Fruit fly (Drosophila melanogaster): ENCODE results near the gene CG7376.

The CG7376 gene

DNA sequence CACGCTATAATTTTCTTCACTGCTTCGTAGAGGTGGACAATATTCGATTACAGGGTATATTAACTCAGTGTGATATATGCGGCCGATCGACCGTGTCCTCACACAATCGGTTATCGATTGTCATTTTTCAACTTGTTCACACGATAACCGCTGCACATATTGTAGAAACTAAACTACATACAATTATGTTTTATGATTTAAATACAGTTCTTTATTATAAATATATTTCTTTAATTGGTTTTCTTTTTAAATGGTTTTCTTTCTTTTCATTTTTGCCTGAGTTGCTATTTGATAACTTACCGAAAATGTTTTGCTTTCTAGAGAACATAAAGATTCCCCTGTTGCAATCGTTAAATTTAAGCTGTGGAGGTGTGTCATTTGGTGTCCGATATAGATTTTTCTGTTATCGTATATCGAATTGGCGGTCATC is at the start of gene CG7376, which contains the start of gene fmt:
TSS of gene CG7376 (plus strand) at position 423 of the 430 bp plus-strand sequence.
TSS of gene fmt (minus strand) at position 55 of the 430 bp plus-strand sequence.
- TF ChIP-seq psq (optimal IDR thresholded peaks at IDR 0.05) (no peak), h (optimal IDR thresholded peaks at IDR 0.05) (no peak), Myc (optimal IDR thresholded peaks at IDR 0.05) (no peak), insv (optimal IDR thresholded peaks at IDR 0.05) (no peak), Sin3A (optimal IDR thresholded peaks at IDR 0.05) (no peak), ttk (optimal IDR thresholded peaks at IDR 0.05) (no peak)

- no peak for TF ChIP-seq Sin3A (optimal IDR thresholded peaks at IDR 0.05)
- TF ChIP-seq psq (optimal IDR thresholded peaks at IDR 0.05) = no peak
- TF ChIP-seq ttk (optimal IDR thresholded peaks at IDR 0.05) = no peak
- TF ChIP-seq insv (optimal IDR thresholded peaks at IDR 0.05) = no peak
- TF ChIP-seq h (optimal IDR thresholded peaks at IDR 0.05) = no peak
- no peak for TF ChIP-seq Myc (optimal IDR thresholded peaks at IDR 0.05)
Observed at dm6 chr3L:6124616-6125408, 49.2 kb upstream of the CG7376 start.

dm6 chr3L:6125409-6125689 is 48.7 kb upstream of the CG7376 start:
- TF ChIP-seq Myc (optimal IDR thresholded peaks at IDR 0.05) = no peak
- no peak for TF ChIP-seq Sin3A (optimal IDR thresholded peaks at IDR 0.05)

DNA sequence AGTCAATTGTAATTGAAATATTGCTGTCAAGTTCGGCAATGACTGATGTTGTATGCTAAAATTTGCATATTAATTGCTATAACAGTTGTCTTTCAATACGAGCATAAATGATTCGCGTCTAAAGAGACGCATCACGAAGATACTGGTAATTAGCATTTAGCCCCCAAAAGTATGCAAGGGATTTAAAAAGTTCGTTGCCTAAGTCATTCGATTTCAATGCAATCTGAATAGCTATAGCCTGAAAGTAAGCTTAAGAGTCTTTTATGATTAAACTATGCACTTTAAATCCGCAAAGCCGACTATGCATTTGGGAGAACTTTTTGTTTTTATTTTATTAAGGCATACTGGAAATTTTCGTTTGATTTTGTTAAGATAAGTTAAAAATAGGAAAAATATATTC is 44.5 kb upstream of the CG7376 start:
- no peak for TF ChIP-seq ttk (optimal IDR thresholded peaks at IDR 0.05)
- no peak for TF ChIP-seq psq (optimal IDR thresholded peaks at IDR 0.05)
- TF ChIP-seq Myc (optimal IDR thresholded peaks at IDR 0.05) = no peak
- TF ChIP-seq insv (optimal IDR thresholded peaks at IDR 0.05) = no peak
- TF ChIP-seq Sin3A (optimal IDR thresholded peaks at IDR 0.05) = no peak
- TF ChIP-seq h (optimal IDR thresholded peaks at IDR 0.05) = no peak

- TF ChIP-seq h (optimal IDR thresholded peaks at IDR 0.05) (no peak), Myc (optimal IDR thresholded peaks at IDR 0.05) (no peak), ttk (optimal IDR thresholded peaks at IDR 0.05) (no peak), Sin3A (optimal IDR thresholded peaks at IDR 0.05) (no peak), insv (optimal IDR thresholded peaks at IDR 0.05) (no peak), psq (optimal IDR thresholded peaks at IDR 0.05) (no peak)
Observed at dm6 chr3L:6130944-6131343, 43.1 kb upstream of the CG7376 start, which contains the start of gene Lcp65Ag3. Gene Lcp65Ag3, minus strand, starts transcription at chr3L:6130989.

DNA sequence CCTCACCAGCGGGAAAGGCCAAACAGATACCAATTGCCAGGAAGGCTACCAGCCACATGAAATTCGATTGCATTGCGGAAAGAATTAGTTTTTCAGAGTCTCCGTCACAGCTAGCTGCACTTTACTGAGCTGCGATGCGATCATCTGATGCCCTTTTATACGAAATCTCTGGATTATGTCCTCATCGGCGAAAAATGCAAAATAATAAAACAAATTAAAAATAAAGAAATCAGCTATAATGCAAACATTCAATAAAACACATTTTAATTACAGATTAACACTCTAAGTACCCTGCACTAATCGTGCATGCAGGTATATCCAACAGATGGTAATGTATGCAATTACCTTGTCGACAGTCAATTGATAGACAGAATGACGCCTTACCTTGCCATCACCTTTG is 42.0 kb upstream of the CG7376 start, which contains the start of gene Cpr65Au:
TSS of gene Cpr65Au (minus strand) at position 101 of the 400 bp plus-strand sequence.
- TF ChIP-seq Sin3A (optimal IDR thresholded peaks at IDR 0.05) (no peak), psq (optimal IDR thresholded peaks at IDR 0.05) (no peak), insv (optimal IDR thresholded peaks at IDR 0.05) (no peak), Myc (optimal IDR thresholded peaks at IDR 0.05) (no peak), ttk (optimal IDR thresholded peaks at IDR 0.05) (no peak), h (optimal IDR thresholded peaks at IDR 0.05) (no peak)

DNA sequence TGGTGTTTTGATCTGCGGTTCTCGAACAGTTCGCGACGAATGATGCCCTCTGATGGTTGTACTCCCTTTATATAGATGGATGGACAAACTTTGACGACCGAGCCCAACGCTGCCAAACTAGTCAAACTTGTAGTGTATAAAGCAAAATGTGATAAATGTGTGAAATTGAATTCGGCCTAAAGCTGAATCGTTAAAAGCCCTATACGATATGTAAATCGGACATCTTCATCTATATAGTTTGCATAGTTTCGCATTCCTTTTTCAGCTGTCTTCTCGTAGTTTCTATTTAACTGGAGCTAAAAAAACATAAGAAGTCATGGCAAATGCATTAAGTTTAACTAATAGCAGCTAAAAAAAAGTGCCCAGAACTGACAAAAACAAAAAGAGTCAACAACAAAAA is 40.5 kb upstream of the CG7376 start, which contains the start of gene Lcp65Ag2:
TSS of gene Lcp65Ag2 (minus strand) at position 48 of the 400 bp plus-strand sequence.
- TF ChIP-seq psq (optimal IDR thresholded peaks at IDR 0.05) (no peak), Myc (optimal IDR thresholded peaks at IDR 0.05) (no peak), h (optimal IDR thresholded peaks at IDR 0.05) (no peak), ttk (optimal IDR thresholded peaks at IDR 0.05) (no peak), insv (optimal IDR thresholded peaks at IDR 0.05) (no peak), Sin3A (optimal IDR thresholded peaks at IDR 0.05) (no peak)

dm6 chr3L:6135174-6135573 is 38.9 kb upstream of the CG7376 start, which contains the start of gene Lcp65Ag1:
Gene Lcp65Ag1, minus strand, starts transcription at chr3L:6135274.
- TF ChIP-seq insv (optimal IDR thresholded peaks at IDR 0.05) = no peak
- no peak for TF ChIP-seq Myc (optimal IDR thresholded peaks at IDR 0.05)
- TF ChIP-seq psq (optimal IDR thresholded peaks at IDR 0.05) = no peak
- TF ChIP-seq Sin3A (optimal IDR thresholded peaks at IDR 0.05) = no peak
- no peak for TF ChIP-seq ttk (optimal IDR thresholded peaks at IDR 0.05)
- no peak for TF ChIP-seq h (optimal IDR thresholded peaks at IDR 0.05)

DNA sequence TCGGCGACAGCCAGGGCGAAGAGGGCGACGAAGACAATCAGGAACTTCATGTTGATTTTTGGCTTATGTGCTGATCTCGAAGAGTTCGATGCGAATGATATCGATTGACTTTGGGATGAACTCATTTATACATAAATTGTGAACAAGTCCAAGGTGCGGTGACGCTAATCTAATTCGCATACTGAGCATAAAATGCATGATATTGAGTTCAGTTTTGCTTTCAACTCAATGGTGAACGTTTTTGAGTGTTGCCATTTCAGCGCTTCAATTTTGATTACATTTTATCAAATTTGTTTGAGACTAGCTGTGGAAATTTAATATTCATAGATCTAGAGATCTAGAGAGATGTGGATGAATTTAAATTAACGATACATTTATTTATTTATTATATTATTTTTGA is 37.4 kb upstream of the CG7376 start, which contains the start of gene Lcp65Af:
TSS of gene Lcp65Af (minus strand) at position 101 of the 400 bp plus-strand sequence.
- TF ChIP-seq ttk (optimal IDR thresholded peaks at IDR 0.05) (no peak), psq (optimal IDR thresholded peaks at IDR 0.05) (no peak), Myc (optimal IDR thresholded peaks at IDR 0.05) (no peak), h (optimal IDR thresholded peaks at IDR 0.05) (no peak), Sin3A (optimal IDR thresholded peaks at IDR 0.05) (no peak), insv (optimal IDR thresholded peaks at IDR 0.05) (no peak)

dm6 chr3L:6138018-6138417 is 36.0 kb upstream of the CG7376 start, which contains the start of gene Lcp65Ae:
Gene Lcp65Ae, minus strand, starts transcription at chr3L:6138118.
- no peak for TF ChIP-seq ttk (optimal IDR thresholded peaks at IDR 0.05)
- TF ChIP-seq Sin3A (optimal IDR thresholded peaks at IDR 0.05) = no peak
- no peak for TF ChIP-seq psq (optimal IDR thresholded peaks at IDR 0.05)
- no peak for TF ChIP-seq h (optimal IDR thresholded peaks at IDR 0.05)
- no peak for TF ChIP-seq insv (optimal IDR thresholded peaks at IDR 0.05)

dm6 chr3L:6138586-6138985 is 35.5 kb upstream of the CG7376 start:
- no peak for TF ChIP-seq psq (optimal IDR thresholded peaks at IDR 0.05)
- no peak for TF ChIP-seq Myc (optimal IDR thresholded peaks at IDR 0.05)
- TF ChIP-seq ttk (optimal IDR thresholded peaks at IDR 0.05) = no peak
- no peak for TF ChIP-seq insv (optimal IDR thresholded peaks at IDR 0.05)
- no peak for TF ChIP-seq Sin3A (optimal IDR thresholded peaks at IDR 0.05)
- no peak for TF ChIP-seq h (optimal IDR thresholded peaks at IDR 0.05)

dm6 chr3L:6139924-6140574 is 34.0 kb upstream of the CG7376 start, which contains the start of gene Cpr65Av:
Gene Cpr65Av, minus strand, starts transcription at chr3L:6139974.
- TF ChIP-seq psq (optimal IDR thresholded peaks at IDR 0.05) = no peak
- no peak for TF ChIP-seq ttk (optimal IDR thresholded peaks at IDR 0.05)
- no peak for TF ChIP-seq Sin3A (optimal IDR thresholded peaks at IDR 0.05)
- TF ChIP-seq Myc (optimal IDR thresholded peaks at IDR 0.05) = no peak

Measured in Kc167 (cell line).